Fruit fly (Drosophila melanogaster): ENCODE data around the gene CG2854.

The CG2854 gene

dm6 chrX:2305281-2305680, 21.6 kb upstream of the CG2854 start:
- no peak for TF ChIP-seq pdm3 (GFP tag; optimal IDR thresholded peaks at IDR 0.05)
- TF ChIP-seq fkh (GFP tag; optimal IDR thresholded peaks at IDR 0.05), result no peak
- no peak for TF ChIP-seq CG31627 (GFP tag; optimal IDR thresholded peaks at IDR 0.05)
- TF ChIP-seq fd85E (GFP tag; optimal IDR thresholded peaks at IDR 0.05), result no peak
- no peak for TF ChIP-seq Eip93F (GFP tag; optimal IDR thresholded peaks at IDR 0.05)
- no peak for TF ChIP-seq Smox (GFP tag; optimal IDR thresholded peaks at IDR 0.05)
- no peak for TF ChIP-seq Hr38 (GFP tag; optimal IDR thresholded peaks at IDR 0.05)
- no peak for TF ChIP-seq lz (GFP tag; optimal IDR thresholded peaks at IDR 0.05)
- TF ChIP-seq Hr4 (GFP tag; optimal IDR thresholded peaks at IDR 0.05), result no peak

- peak; percentile 73 for TF ChIP-seq svp (GFP tag)
- TF ChIP-seq CG6276 (GFP tag; optimal IDR thresholded peaks at IDR 0.05), result no peak
- no peak for TF ChIP-seq Sox102F (GFP tag; optimal IDR thresholded peaks at IDR 0.05)
- TF ChIP-seq CG3919 (GFP tag; optimal IDR thresholded peaks at IDR 0.05), result no peak
- TF ChIP-seq CG6854 (GFP tag; optimal IDR thresholded peaks at IDR 0.05), result peak; percentile 14
- peak; percentile 44 for TF ChIP-seq CG9139 (GFP tag; optimal IDR thresholded peaks at IDR 0.05)
- TF ChIP-seq CG34406 (GFP tag; optimal IDR thresholded peaks at IDR 0.05), result no peak
- peak; percentile 32 for TF ChIP-seq Sox14 (GFP tag; optimal IDR thresholded peaks at IDR 0.05)
- peak; percentile 48; the same call in 1 of the 3 replicates for TF ChIP-seq CG6163 (GFP tag; IDR thresholded peaks at IDR 0.05)
- no peak for TF ChIP-seq vri (GFP tag; optimal IDR thresholded peaks at IDR 0.05)
- TF ChIP-seq cyc (GFP tag; optimal IDR thresholded peaks at IDR 0.05), result no peak
- peak; percentile 68 for TF ChIP-seq dsx (GFP tag; optimal IDR thresholded peaks at IDR 0.05; ENCODE audit: poor library complexity, severe bottlenecking)
- peak; percentile 53 for TF ChIP-seq ss (GFP tag; optimal IDR thresholded peaks at IDR 0.05)
- no peak for TF ChIP-seq Lpt (GFP tag; optimal IDR thresholded peaks at IDR 0.05)
- peak; percentile 38 for TF ChIP-seq fkh (GFP tag; optimal IDR thresholded peaks at IDR 0.05)
- TF ChIP-seq Ets96B (tag; optimal IDR thresholded peaks at IDR 0.05), result no peak
- TF ChIP-seq Eip93F (GFP tag; optimal IDR thresholded peaks at IDR 0.05), result no peak
- TF ChIP-seq CG8632 (GFP tag; optimal IDR thresholded peaks at IDR 0.05), result no peak
- TF ChIP-seq fd85E (GFP tag; optimal IDR thresholded peaks at IDR 0.05), result peak; percentile 5
These were observed 21.1 kb upstream of the CG2854 start for dm6 chrX:2305842-2306300.

- peak; percentile 78 for TF ChIP-seq CG8632 (GFP tag; optimal IDR thresholded peaks at IDR 0.05)
- TF ChIP-seq Smox (GFP tag; optimal IDR thresholded peaks at IDR 0.05), result peak; percentile 77
- peak; percentile 64 for TF ChIP-seq fd59A (GFP tag; optimal IDR thresholded peaks at IDR 0.05)
- TF ChIP-seq Sox102F (GFP tag; optimal IDR thresholded peaks at IDR 0.05), result peak; percentile 85
- TF ChIP-seq CG10669 (GFP tag; optimal IDR thresholded peaks at IDR 0.05), result peak; percentile 63
- TF ChIP-seq achi (GFP tag; optimal IDR thresholded peaks at IDR 0.05), result peak; percentile 74
- peak in 1 of 2 experiments; percentile 82 for TF ChIP-seq salr (GFP tag; optimal IDR thresholded peaks at IDR 0.05)
- TF ChIP-seq fkh (GFP tag; optimal IDR thresholded peaks at IDR 0.05), result no peak
- peak; percentile 71 for TF ChIP-seq CG6808 (GFP tag; optimal IDR thresholded peaks at IDR 0.05)
- TF ChIP-seq Sox14 (GFP tag; optimal IDR thresholded peaks at IDR 0.05), result peak; percentile 84
- peak; percentile 69 for TF ChIP-seq spab (GFP tag; optimal IDR thresholded peaks at IDR 0.05)
- peak; percentile 79 for TF ChIP-seq CG6792 (GFP tag; optimal IDR thresholded peaks at IDR 0.05)
- TF ChIP-seq Ets96B (tag; optimal IDR thresholded peaks at IDR 0.05), result peak; percentile 56
- peak; percentile 48 for TF ChIP-seq CG11902 (GFP tag; optimal IDR thresholded peaks at IDR 0.05)
- TF ChIP-seq CG16779 (tag; optimal IDR thresholded peaks at IDR 0.05), result peak; percentile 42
- peak; percentile 42 for TF ChIP-seq CG11762 (GFP tag; optimal IDR thresholded peaks at IDR 0.05; ENCODE audit: insufficient read depth)
- peak; percentile 62 for TF ChIP-seq Gug (GFP tag; IDR thresholded peaks at IDR 0.05)
- peak; percentile 12 to 40 for TF ChIP-seq ss (GFP tag; optimal IDR thresholded peaks at IDR 0.05)
- TF ChIP-seq dsx (GFP tag; optimal IDR thresholded peaks at IDR 0.05; ENCODE audit: poor library complexity, severe bottlenecking), result no peak
- TF ChIP-seq Blimp-1 (GFP tag; optimal IDR thresholded peaks at IDR 0.05), result peak; percentile 54
- TF ChIP-seq fd85E (GFP tag; optimal IDR thresholded peaks at IDR 0.05), result no peak
- peak; percentile 86 for TF ChIP-seq CG31627 (GFP tag; optimal IDR thresholded peaks at IDR 0.05)
- TF ChIP-seq CG1621 (tag; optimal IDR thresholded peaks at IDR 0.05), result peak; percentile 42
- peak; percentile 85 for TF ChIP-seq esn (GFP tag; optimal IDR thresholded peaks at IDR 0.05)
- peak; percentile 77 for TF ChIP-seq acj6 (GFP tag; optimal IDR thresholded peaks at IDR 0.05)
- TF ChIP-seq Hr38 (GFP tag; optimal IDR thresholded peaks at IDR 0.05), result no peak
- peak; percentile 72 for TF ChIP-seq CG3919 (GFP tag; optimal IDR thresholded peaks at IDR 0.05)
- TF ChIP-seq topi (GFP tag; optimal IDR thresholded peaks at IDR 0.05), result peak; percentile 84
- peak; percentile 65 for TF ChIP-seq Lpt (GFP tag; optimal IDR thresholded peaks at IDR 0.05)
- TF ChIP-seq Eip78C (GFP tag), result peak; percentile 92
- TF ChIP-seq lz (GFP tag; optimal IDR thresholded peaks at IDR 0.05), result peak; percentile 81
- peak; percentile 17; the same call in 2 of the 3 replicates for TF ChIP-seq eg (GFP tag; IDR thresholded peaks at IDR 0.05)
- peak; percentile 82 for TF ChIP-seq CG6276 (GFP tag; optimal IDR thresholded peaks at IDR 0.05)
- TF ChIP-seq cyc (GFP tag; optimal IDR thresholded peaks at IDR 0.05), result peak; percentile 77
- peak; percentile 55 for TF ChIP-seq dac (GFP tag; optimal IDR thresholded peaks at IDR 0.05)
These were observed 20.6 kb upstream of the CG2854 start for dm6 chrX:2306307-2306706.
